Worm (Caenorhabditis elegans) whole organism, L2 larva: Measurements from ENCODE around the gene str-143.

Experiments used
- C34F6.9 ChIP-seq: fragments of 150-350 bp; optimal IDR thresholded peaks from 2 replicates; lab custom pipeline; 2014; ENCODE audit warnings: missing biosample characterization, missing genetic modification characterization
- F13H6.1 ChIP-seq: sonication (generic microtip); optimal IDR thresholded peaks from 2 replicates; lab custom pipeline; 2016; ENCODE audit warnings: missing genetic modification characterization, missing compliant biosample characterization
- R02D3.7 ChIP-seq: fragments of 150-350 bp; optimal IDR thresholded peaks from 2 replicates; lab custom pipeline; 2014; ENCODE audit warnings: missing biosample characterization, missing genetic modification characterization
- Y55F3AM.14 ChIP-seq: fragments of 200-800 bp; sonication (Bioruptor generic); optimal IDR thresholded peaks from 2 replicates; lab custom pipeline; 2018; ENCODE audit warnings: mild to moderate bottlenecking, missing genetic modification characterization, missing compliant biosample characterization
- ZK546.5 ChIP-seq: sonication (generic microtip); optimal IDR thresholded peaks from 2 replicates; lab custom pipeline; 2017; ENCODE audit warnings: missing biosample characterization, missing genetic modification characterization
- alr-1 ChIP-seq: fragments of 150-350 bp; optimal IDR thresholded peaks from 2 replicates; lab custom pipeline; 2014; ENCODE audit warnings: missing biosample characterization, missing genetic modification characterization
- ama-1 ChIP-seq: fragments of 150-350 bp; optimal IDR thresholded peaks from 2 replicates; lab custom pipeline; 2018; ENCODE audit warnings: inconsistent platforms
- blmp-1 ChIP-seq: sonication (generic microtip); optimal IDR thresholded peaks from 2 replicates; lab custom pipeline; 2017; ENCODE audit warnings: missing genetic modification characterization, mild to moderate bottlenecking, missing compliant biosample characterization, antibody characterized with exemption, moderate library complexity; ENCODE audit not compliant: insufficient read depth
- ceh-16 ChIP-seq: fragments of 150-350 bp; optimal IDR thresholded peaks from 2 replicates; lab custom pipeline; 2014; ENCODE audit warnings: missing biosample characterization, missing genetic modification characterization
- crh-2 ChIP-seq: sonication (generic microtip); optimal IDR thresholded peaks from 2 replicates; lab custom pipeline; 2017; ENCODE audit warnings: missing biosample characterization, missing genetic modification characterization
- dmd-4 ChIP-seq: sonication (generic microtip); optimal IDR thresholded peaks from 2 replicates; lab custom pipeline; 2017; ENCODE audit warnings: missing biosample characterization, missing genetic modification characterization
- egl-27 ChIP-seq: sonication (generic microtip); optimal IDR thresholded peaks from 3 replicates; lab custom pipeline; 2017; ENCODE audit warnings: missing biosample characterization, missing genetic modification reagents, missing genetic modification characterization
- elt-1 ChIP-seq: fragments of 150-350 bp; optimal IDR thresholded peaks from 2 replicates; lab custom pipeline; 2014; ENCODE audit warnings: missing biosample characterization, missing genetic modification characterization
- elt-3 ChIP-seq: sonication (generic microtip); optimal IDR thresholded peaks from 2 replicates; lab custom pipeline; 2017; ENCODE audit warnings: missing biosample characterization, missing genetic modification characterization
- fos-1 ChIP-seq: fragments of 150-350 bp; optimal IDR thresholded peaks from 2 replicates; lab custom pipeline; 2014; ENCODE audit warnings: missing biosample characterization, missing genetic modification characterization
- gmeb-1 ChIP-seq: fragments of 150-350 bp; optimal IDR thresholded peaks from 2 replicates; lab custom pipeline; 2014; ENCODE audit warnings: missing biosample characterization, missing genetic modification characterization
- lin-11 ChIP-seq: fragments of 150-350 bp; sonication (generic microtip); optimal IDR thresholded peaks from 2 replicates; lab custom pipeline; 2014; ENCODE audit warnings: missing biosample characterization, missing genetic modification characterization, inconsistent platforms, mixed read lengths
- lin-13 ChIP-seq: fragments of 150-350 bp; optimal IDR thresholded peaks from 2 replicates; lab custom pipeline; 2014; ENCODE audit warnings: missing biosample characterization, missing genetic modification reagents, missing genetic modification characterization
- lin-39 ChIP-seq: fragments of 150-350 bp; optimal IDR thresholded peaks from 2 replicates; lab custom pipeline; 2014; ENCODE audit warnings: missing biosample characterization, missing genetic modification reagents, missing genetic modification characterization
- mab-5 ChIP-seq: fragments of 150-350 bp; optimal IDR thresholded peaks from 2 replicates; lab custom pipeline; 2014; ENCODE audit warnings: missing biosample characterization, missing genetic modification characterization
- mbf-1 ChIP-seq: sonication (generic microtip); optimal IDR thresholded peaks from 2 replicates; lab custom pipeline; 2017; ENCODE audit warnings: missing biosample characterization, missing genetic modification characterization
- mdl-1 ChIP-seq, 2 experiments: fragments of 150-350 bp in 1 of 2; sonication (generic microtip) in 1 of 2; optimal IDR thresholded peaks; 2 replicates each; lab custom pipeline; 2017; ENCODE audit warnings: missing biosample characterization in 2 of 2, missing genetic modification characterization in 2 of 2
- nhr-10 ChIP-seq: sonication (generic microtip); optimal IDR thresholded peaks from 2 replicates; lab custom pipeline; 2017; ENCODE audit warnings: missing biosample characterization, missing genetic modification characterization
- nhr-12 ChIP-seq: fragments of 150-350 bp; optimal IDR thresholded peaks from 2 replicates; lab custom pipeline; 2014; ENCODE audit warnings: missing biosample characterization, missing genetic modification characterization
- nhr-129 ChIP-seq: fragments of 150-350 bp; optimal IDR thresholded peaks from 2 replicates; lab custom pipeline; 2014; ENCODE audit warnings: missing biosample characterization, missing genetic modification characterization
- nhr-21 ChIP-seq: fragments of 150-350 bp; optimal IDR thresholded peaks from 2 replicates; lab custom pipeline; 2014; ENCODE audit warnings: missing biosample characterization, missing genetic modification characterization
- nhr-23 ChIP-seq: fragments of 150-350 bp; optimal IDR thresholded peaks from 2 replicates; lab custom pipeline; 2014; ENCODE audit warnings: missing biosample characterization, missing genetic modification reagents, missing genetic modification characterization
- nhr-25 ChIP-seq: fragments of 150-350 bp; sonication (generic microtip); optimal IDR thresholded peaks from 3 replicates; lab custom pipeline; 2014; ENCODE audit warnings: missing biosample characterization, missing genetic modification characterization
- nhr-6 ChIP-seq: fragments of 150-350 bp; optimal IDR thresholded peaks from 2 replicates; lab custom pipeline; 2014; ENCODE audit warnings: missing biosample characterization, missing genetic modification characterization
- nhr-77 ChIP-seq: fragments of 150-350 bp; optimal IDR thresholded peaks from 2 replicates; lab custom pipeline; 2014; ENCODE audit warnings: missing biosample characterization, missing genetic modification characterization
- peb-1 ChIP-seq: fragments of 150-350 bp; optimal IDR thresholded peaks from 2 replicates; lab custom pipeline; 2014; ENCODE audit warnings: missing biosample characterization, missing genetic modification characterization
- sem-4 ChIP-seq: fragments of 150-350 bp; optimal IDR thresholded peaks from 2 replicates; lab custom pipeline; 2014; ENCODE audit warnings: missing biosample characterization, missing genetic modification reagents, missing genetic modification characterization
- skn-1 ChIP-seq: sonication (generic microtip); optimal IDR thresholded peaks from 2 replicates; lab custom pipeline; 2017; ENCODE audit warnings: missing biosample characterization, missing genetic modification characterization
- sma-3 ChIP-seq: sonication (generic microtip); optimal IDR thresholded peaks from 2 replicates; lab custom pipeline; 2016; ENCODE audit warnings: missing genetic modification reagents, missing genetic modification characterization, missing compliant biosample characterization
- sma-9 ChIP-seq, 2 experiments: fragments of 150-350 bp in 1 of 2; sonication (generic microtip) in 1 of 2; optimal IDR thresholded peaks; 2 replicates each; lab custom pipeline; 2014 to 2016; ENCODE audit warnings: missing genetic modification characterization in 2 of 2, mild to moderate bottlenecking in 1 of 2, missing biosample characterization in 1 of 2, missing compliant biosample characterization in 1 of 2, missing genetic modification reagents in 1 of 2, moderate library complexity in 1 of 2
- unc-39 ChIP-seq: fragments of 150-350 bp; optimal IDR thresholded peaks from 2 replicates; lab custom pipeline; 2014; ENCODE audit warnings: missing biosample characterization, missing genetic modification characterization
- unc-55 ChIP-seq: fragments of 150-350 bp; sonication (generic microtip); optimal IDR thresholded peaks from 3 replicates; lab custom pipeline; 2014; ENCODE audit warnings: missing biosample characterization, missing genetic modification reagents, missing genetic modification characterization
- ztf-4 ChIP-seq: fragments of 150-350 bp; optimal IDR thresholded peaks from 2 replicates; lab custom pipeline; 2014; ENCODE audit warnings: missing biosample characterization, missing genetic modification characterization

Gene str-143

ce11 chrV:8050059-8050677, 19.4 kb downstream of the str-143 start:
- TF ChIP-seq nhr-21 (tag; lab: Kevin White, UChicago) (no peak), mab-5 (tag; lab: Kevin White, UChicago) (no peak), unc-39 (tag; lab: Kevin White, UChicago) (no peak)

ce11 chrV:8046706-8047105, 22.8 kb downstream of the str-143 start, which contains the start of gene ZC513.3:
Gene ZC513.3, plus strand, starts transcription at chrV:8047006.
- no peak for TF ChIP-seq sma-3 (GFP tag; lab: Kevin White, UChicago)
- no peak for TF ChIP-seq skn-1 (tag; lab: Kevin White, UChicago)
- no peak for TF ChIP-seq egl-27 (tag; lab: Kevin White, UChicago)
- TF ChIP-seq mdl-1 (tag; optimal IDR thresholded peaks at IDR 0.05; lab: Kevin White, UChicago) = no peak
- no peak for TF ChIP-seq unc-55 (GFP tag; lab: Kevin White, UChicago)
- TF ChIP-seq alr-1 (tag; lab: Kevin White, UChicago) = no peak
- TF ChIP-seq gmeb-1 (tag; lab: Kevin White, UChicago) = no peak
- TF ChIP-seq nhr-21 (tag; lab: Kevin White, UChicago) = no peak
- no peak for TF ChIP-seq nhr-12 (tag; lab: Kevin White, UChicago)
- TF ChIP-seq mab-5 (tag; lab: Kevin White, UChicago) = no peak
- no peak for TF ChIP-seq lin-13 (GFP tag; lab: Kevin White, UChicago)
- TF ChIP-seq nhr-77 (tag; lab: Kevin White, UChicago) = no peak
- TF ChIP-seq ama-1 (lab: Kevin White, UChicago) = no peak
- no peak for TF ChIP-seq sem-4 (tag; lab: Kevin White, UChicago)
- TF ChIP-seq nhr-10 (tag; lab: Kevin White, UChicago) = no peak
- no peak for TF ChIP-seq elt-3 (tag; lab: Kevin White, UChicago)
- TF ChIP-seq lin-11 (tag; lab: Kevin White, UChicago) = no peak
- TF ChIP-seq crh-2 = no peak
- TF ChIP-seq dmd-4 (tag; lab: Kevin White, UChicago) = no peak

DNA sequence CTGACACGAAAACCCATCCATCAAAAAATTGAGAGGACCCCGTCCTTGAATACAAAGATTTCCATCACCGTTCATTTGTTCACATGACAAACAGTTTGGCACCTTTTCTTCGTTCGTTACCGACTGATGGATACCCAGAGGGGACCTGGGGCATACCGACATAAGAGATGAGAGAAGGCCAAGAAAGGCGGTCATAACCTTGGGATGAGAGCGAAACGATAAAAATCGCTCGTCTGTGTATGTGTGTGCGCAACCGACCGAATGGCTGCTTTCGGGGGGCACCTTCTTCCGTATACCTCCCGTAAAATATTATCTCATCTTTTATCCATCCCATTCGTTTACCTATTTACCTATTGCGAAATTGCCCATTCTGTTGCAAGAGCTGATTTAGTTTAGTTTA, 24.6 kb downstream of the str-143 start:
- TF ChIP-seq unc-39 (tag; lab: Kevin White, UChicago) (no peak), gmeb-1 (tag; lab: Kevin White, UChicago) (no peak), sma-3 (GFP tag; lab: Kevin White, UChicago) (peak; percentile 21), nhr-21 (tag; lab: Kevin White, UChicago) (peak; percentile 44), sma-9 (GFP tag; optimal IDR thresholded peaks at IDR 0.05; lab: Kevin White, UChicago) (peak; percentile 15), sma-9 (tag; optimal IDR thresholded peaks at IDR 0.05; lab: Kevin White, UChicago) (no peak), nhr-25 (peak; percentile 71), egl-27 (tag; lab: Kevin White, UChicago) (peak; percentile 40), crh-2 (peak; percentile 4), ceh-16 (peak; percentile 81)

- TF ChIP-seq nhr-21 (tag; lab: Kevin White, UChicago) (peak; percentile 11), ceh-16 (no peak), lin-39 (tag; lab: Kevin White, UChicago) (no peak), elt-1 (peak; percentile 9), crh-2 (no peak), nhr-129 (tag; lab: Kevin White, UChicago) (peak; percentile 38), blmp-1 (tag; lab: Kevin White, UChicago) (peak; percentile 56), sma-9 (GFP tag; optimal IDR thresholded peaks at IDR 0.05; lab: Kevin White, UChicago) (peak; percentile 44), sma-9 (tag; optimal IDR thresholded peaks at IDR 0.05; lab: Kevin White, UChicago) (no peak), R02D3.7 (no peak), mbf-1 (tag; lab: Kevin White, UChicago) (no peak), peb-1 (tag; lab: Kevin White, UChicago) (no peak)
Measured at ce11 chrV:8043664-8044063, 25.9 kb downstream of the str-143 start.

- TF ChIP-seq nhr-6 (tag; lab: Kevin White, UChicago) (no peak), mbf-1 (tag; lab: Kevin White, UChicago) (no peak), sma-9 (GFP tag; optimal IDR thresholded peaks at IDR 0.05; lab: Kevin White, UChicago) (no peak), sma-9 (tag; optimal IDR thresholded peaks at IDR 0.05; lab: Kevin White, UChicago) (no peak), lin-11 (tag; lab: Kevin White, UChicago) (no peak), egl-27 (tag; lab: Kevin White, UChicago) (no peak), F13H6.1 (tag; lab: Kevin White, UChicago) (no peak), sem-4 (tag; lab: Kevin White, UChicago) (no peak), lin-39 (tag; lab: Kevin White, UChicago) (no peak), ztf-4 (tag; lab: Kevin White, UChicago) (no peak), nhr-77 (tag; lab: Kevin White, UChicago) (no peak), Y55F3AM.14 (GFP tag; lab: Kevin White, UChicago) (no peak), alr-1 (tag; lab: Kevin White, UChicago) (no peak), nhr-23 (tag; lab: Kevin White, UChicago) (no peak), gmeb-1 (tag; lab: Kevin White, UChicago) (no peak), fos-1 (tag; lab: Kevin White, UChicago) (no peak), C34F6.9 (no peak), ZK546.5 (tag; lab: Kevin White, UChicago) (no peak), elt-3 (tag; lab: Kevin White, UChicago) (no peak)
Measured at ce11 chrV:8041336-8041868, 28.1 kb downstream of the str-143 start.
